Worm (Caenorhabditis elegans) whole organism, late embryonic: ENCODE results near the gene ruvb-2.

Experiments used
- K02D7.2 ChIP-seq: sonication (generic microtip); optimal IDR thresholded peaks from 2 replicates; lab custom pipeline; 2017; ENCODE audit warnings: mild to moderate bottlenecking, missing genetic modification characterization, missing compliant biosample characterization
- T23F11.4 ChIP-seq: fragments of 200-800 bp; sonication (Bioruptor generic); optimal IDR thresholded peaks from 2 replicates; lab custom pipeline; 2018; ENCODE audit warnings: mild to moderate bottlenecking, missing genetic modification characterization, missing compliant biosample characterization
- Y22D7AL.16 ChIP-seq: sonication (generic microtip); optimal IDR thresholded peaks from 2 replicates; lab custom pipeline; 2016; ENCODE audit warnings: missing genetic modification characterization, missing compliant biosample characterization
- ama-1 ChIP-seq: fragments of 150-350 bp; optimal IDR thresholded peaks from 2 replicates; lab custom pipeline; 2014
- ceh-18 ChIP-seq: sonication (generic microtip); optimal IDR thresholded peaks from 2 replicates; lab custom pipeline; 2016; ENCODE audit warnings: missing genetic modification characterization, missing compliant biosample characterization
- ceh-2 ChIP-seq: sonication (generic microtip); optimal IDR thresholded peaks from 2 replicates; lab custom pipeline; 2016; ENCODE audit warnings: missing genotype, missing genetic modification characterization, missing compliant biosample characterization
- ceh-22 ChIP-seq: sonication (generic microtip); optimal IDR thresholded peaks from 2 replicates; lab custom pipeline; 2017; ENCODE audit warnings: missing biosample characterization, missing genetic modification characterization
- ceh-24 ChIP-seq: sonication (generic microtip); optimal IDR thresholded peaks from 2 replicates; lab custom pipeline; 2016; ENCODE audit warnings: mild to moderate bottlenecking, missing genetic modification characterization, missing compliant biosample characterization
- ceh-30 ChIP-seq: fragments of 150-350 bp; optimal IDR thresholded peaks from 2 replicates; lab custom pipeline; 2014; ENCODE audit warnings: missing biosample characterization, missing genetic modification characterization
- ceh-31 ChIP-seq: sonication (generic microtip); optimal IDR thresholded peaks from 2 replicates; lab custom pipeline; 2016; ENCODE audit warnings: missing genetic modification characterization, missing compliant biosample characterization
- ceh-34 ChIP-seq: sonication (generic microtip); optimal IDR thresholded peaks from 2 replicates; lab custom pipeline; 2016; ENCODE audit warnings: mild to moderate bottlenecking, missing genetic modification characterization, missing compliant biosample characterization
- ceh-45 ChIP-seq: fragments of 200-800 bp; sonication (Bioruptor generic); IDR thresholded peaks from 2 replicates; pipeline ENCODE4 v1.3.6; 2022; ENCODE audit warnings: missing genetic modification reagents, missing genetic modification characterization, missing compliant biosample characterization
- ceh-48 ChIP-seq: sonication (generic microtip); optimal IDR thresholded peaks from 2 replicates; lab custom pipeline; 2016; ENCODE audit warnings: missing genetic modification characterization, inconsistent platforms, missing compliant biosample characterization
- dmd-4 ChIP-seq: sonication (generic microtip); optimal IDR thresholded peaks from 2 replicates; lab custom pipeline; 2016; ENCODE audit warnings: borderline replicate concordance, missing genetic modification characterization, missing compliant biosample characterization
- dve-1 ChIP-seq: sonication (generic microtip); optimal IDR thresholded peaks from 2 replicates; lab custom pipeline; 2017; ENCODE audit warnings: antibody characterized with exemption, mild to moderate bottlenecking, missing genetic modification characterization, missing compliant biosample characterization
- elt-2 ChIP-seq: sonication (generic microtip); optimal IDR thresholded peaks from 2 replicates; lab custom pipeline; 2016; ENCODE audit warnings: missing genetic modification reagents, missing genetic modification characterization, missing compliant biosample characterization
- eyg-1 ChIP-seq: sonication (generic microtip); optimal IDR thresholded peaks from 2 replicates; lab custom pipeline; 2016; ENCODE audit warnings: missing genotype, missing genetic modification characterization, missing compliant biosample characterization
- fkh-10 ChIP-seq: fragments of 150-350 bp; optimal IDR thresholded peaks from 2 replicates; lab custom pipeline; 2014; ENCODE audit warnings: missing biosample characterization, missing genetic modification reagents, missing genetic modification characterization
- hlh-13 ChIP-seq: fragments of 200-800 bp; sonication (Bioruptor generic); optimal IDR thresholded peaks from 2 replicates; lab custom pipeline; 2018; ENCODE audit warnings: mild to moderate bottlenecking, missing genetic modification characterization, missing compliant biosample characterization
- hlh-30 ChIP-seq: sonication (generic microtip); optimal IDR thresholded peaks from 2 replicates; lab custom pipeline; 2017; ENCODE audit warnings: antibody characterized with exemption, missing genetic modification characterization, missing compliant biosample characterization; ENCODE audit not compliant: insufficient read depth
- hlh-8 ChIP-seq: sonication (generic microtip); optimal IDR thresholded peaks from 2 replicates; lab custom pipeline; 2016; ENCODE audit warnings: missing genotype, missing genetic modification characterization, missing compliant biosample characterization
- madf-2 ChIP-seq: sonication (generic microtip); optimal IDR thresholded peaks from 2 replicates; lab custom pipeline; 2017; ENCODE audit warnings: missing genetic modification characterization, missing compliant biosample characterization
- nfya-1 ChIP-seq: sonication (generic microtip); optimal IDR thresholded peaks from 2 replicates; lab custom pipeline; 2017; ENCODE audit warnings: missing genetic modification characterization, mild to moderate bottlenecking, missing compliant biosample characterization, antibody characterized with exemption, moderate library complexity
- nhr-11 ChIP-seq: fragments of 150-350 bp; optimal IDR thresholded peaks from 2 replicates; lab custom pipeline; 2014; ENCODE audit warnings: missing biosample characterization, missing genetic modification characterization
- pha-2 ChIP-seq: sonication (generic microtip); optimal IDR thresholded peaks from 2 replicates; lab custom pipeline; 2017; ENCODE audit warnings: mild to moderate bottlenecking, missing genetic modification characterization, missing compliant biosample characterization
- ref-2 ChIP-seq: sonication (generic microtip); optimal IDR thresholded peaks from 2 replicates; lab custom pipeline; 2016; ENCODE audit warnings: missing genetic modification characterization, missing compliant biosample characterization
- rnt-1 ChIP-seq: sonication (generic microtip); optimal IDR thresholded peaks from 2 replicates; lab custom pipeline; 2016; ENCODE audit warnings: missing genetic modification characterization, missing compliant biosample characterization
- sox-2 ChIP-seq: fragments of 200-800 bp; sonication (Bioruptor generic); IDR thresholded peaks from 2 replicates; pipeline ENCODE4 v1.3.6; 2022; ENCODE audit warnings: missing genetic modification reagents, missing genetic modification characterization, missing compliant biosample characterization
- syd-9 ChIP-seq: sonication (generic microtip); optimal IDR thresholded peaks from 2 replicates; lab custom pipeline; 2016; ENCODE audit warnings: mild to moderate bottlenecking, missing genetic modification characterization, moderate library complexity, missing compliant biosample characterization
- ttx-3 ChIP-seq: sonication (generic microtip); optimal IDR thresholded peaks from 2 replicates; lab custom pipeline; 2016; ENCODE audit warnings: missing genetic modification reagents, missing genetic modification characterization, missing compliant biosample characterization
- unc-3 ChIP-seq, 2 experiments: fragments of 200-800 bp in 1 of 2; sonication (Bioruptor generic) in 1 of 2; sonication (generic microtip) in 1 of 2; conservative IDR thresholded peaks in 1 of 2; optimal IDR thresholded peaks in 1 of 2; 2 replicates each; pipeline versions ENCODE4 v1.3.6 to Lab custom; 2016 to 2022; ENCODE audit warnings: missing compliant biosample characterization in 2 of 2, missing genetic modification characterization in 2 of 2, missing genetic modification reagents in 1 of 2
- unc-42 ChIP-seq: sonication (generic microtip); optimal IDR thresholded peaks from 2 replicates; lab custom pipeline; 2016; ENCODE audit warnings: missing genotype, missing genetic modification characterization, missing compliant biosample characterization
- unc-55 ChIP-seq: sonication (generic microtip); optimal IDR thresholded peaks from 2 replicates; lab custom pipeline; 2017; ENCODE audit warnings: missing biosample characterization, missing genetic modification reagents, missing genetic modification characterization
- unc-86 ChIP-seq: sonication (generic microtip); optimal IDR thresholded peaks from 2 replicates; lab custom pipeline; 2016; ENCODE audit warnings: missing genetic modification characterization, missing compliant biosample characterization

ruvb-2 gene

ce11 chrIV:6919318-6919717 lies at the start of gene ruvb-2:
Gene ruvb-2, minus strand, starts transcription at chrIV:6919406.
- TF ChIP-seq ceh-18 (tag; lab: Kevin White, UChicago) (peak; percentile 12), ceh-31 (tag; lab: Kevin White, UChicago) (peak; percentile 48), ceh-34 (tag; lab: Kevin White, UChicago) (peak; percentile 38), hlh-30 (tag; lab: Kevin White, UChicago) (peak; percentile 48), nfya-1 (peak; percentile 62), unc-42 (peak; percentile 77), pha-2 (tag; lab: Kevin White, UChicago) (no peak), ttx-3 (tag; lab: Kevin White, UChicago) (peak; percentile 2), rnt-1 (tag; lab: Kevin White, UChicago) (no peak), ama-1 (lab: Kevin White, UChicago) (no peak)

- no peak for TF ChIP-seq unc-86 (tag; lab: Kevin White, UChicago)
- no peak for TF ChIP-seq elt-2 (tag; lab: Kevin White, UChicago)
Observed at ce11 chrIV:6965192-6965591, 46.0 kb upstream of the ruvb-2 start, which contains the start of gene ZK381.2. Gene ZK381.2, plus strand, starts transcription at chrIV:6965492.

- no peak for TF ChIP-seq ceh-30
- no peak for TF ChIP-seq fkh-10 (GFP tag; lab: Kevin White, UChicago)
- no peak for TF ChIP-seq unc-86 (tag; lab: Kevin White, UChicago)
- TF ChIP-seq dmd-4: no peak
- no peak for TF ChIP-seq syd-9 (tag; lab: Kevin White, UChicago)
- no peak for TF ChIP-seq hlh-13 (GFP tag; lab: Kevin White, UChicago)
Observed at ce11 chrIV:6964508-6964907, 45.3 kb upstream of the ruvb-2 start, which contains the start of gene B0478.3. Gene B0478.3, minus strand, starts transcription at chrIV:6964608.

- TF ChIP-seq unc-42 (peak; percentile 95), K02D7.2 (tag; lab: Kevin White, UChicago) (no peak), ttx-3 (tag; lab: Kevin White, UChicago) (no peak), eyg-1 (tag; lab: Kevin White, UChicago) (no peak), rnt-1 (tag; lab: Kevin White, UChicago) (no peak)
Observed at ce11 chrIV:6959483-6959882, 40.3 kb upstream of the ruvb-2 start.

ce11 chrIV:6958696-6959095 lies 39.5 kb upstream of the ruvb-2 start:
- TF ChIP-seq ceh-45 (no peak), unc-55 (peak; percentile 23), dve-1 (tag; lab: Kevin White, UChicago) (no peak), hlh-8 (tag; lab: Kevin White, UChicago) (no peak), elt-2 (tag; lab: Kevin White, UChicago) (no peak), ceh-48 (peak; percentile 95), ceh-24 (no peak), sox-2 (GFP tag; lab: Robert Waterston, UW) (no peak), Y22D7AL.16 (tag; lab: Kevin White, UChicago) (no peak), ama-1 (lab: Kevin White, UChicago) (no peak), ceh-31 (tag; lab: Kevin White, UChicago) (peak; percentile 45), ref-2 (tag; lab: Kevin White, UChicago) (no peak), madf-2 (tag; lab: Kevin White, UChicago) (no peak), T23F11.4 (GFP tag; lab: Kevin White, UChicago) (no peak), ceh-30 (no peak), ceh-2 (tag; lab: Kevin White, UChicago) (no peak), unc-3 (GFP tag; conservative IDR thresholded peaks at IDR 0.05; lab: Robert Waterston, UW) (no peak), unc-3 (tag; optimal IDR thresholded peaks at IDR 0.05; lab: Kevin White, UChicago) (peak; percentile 52), ceh-22 (tag; lab: Kevin White, UChicago) (no peak), nhr-11 (tag; lab: Kevin White, UChicago) (no peak), ceh-34 (tag; lab: Kevin White, UChicago) (no peak), nfya-1 (peak; percentile 50)
